Worm (Caenorhabditis elegans): ENCODE results near the gene nspg-7.2.

DNA sequence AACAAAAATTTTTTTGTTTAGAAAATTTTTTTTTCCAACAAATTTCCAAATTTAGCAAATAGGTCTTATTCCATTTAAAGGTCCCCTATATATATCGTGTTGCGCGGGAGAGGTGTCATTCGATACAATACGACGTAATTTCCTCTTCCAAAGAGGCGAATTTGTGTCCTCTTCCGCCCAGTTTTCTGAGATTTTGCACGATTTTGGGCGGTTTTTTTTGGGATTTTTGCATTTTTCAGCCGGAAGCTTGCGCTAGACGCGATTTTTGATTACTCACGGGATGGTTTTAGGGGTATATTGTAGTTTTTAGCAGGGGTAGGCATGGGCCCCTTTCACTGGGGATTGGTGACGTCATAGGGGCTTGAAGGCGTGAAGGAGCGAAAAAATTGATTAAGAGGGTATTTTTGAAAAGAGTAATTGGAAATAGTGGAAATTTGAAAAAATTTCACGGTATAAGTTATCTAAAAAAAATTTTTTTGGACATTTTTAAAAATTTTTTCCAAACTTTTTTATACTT lies 7.6 kb downstream of the nspg-7.2 start, which contains the start of gene Y53G8AL.4:
- TF ChIP-seq ztf-3 (GFP tag; optimal IDR thresholded peaks at IDR 0.05) (no peak), unc-62 (GFP tag; optimal IDR thresholded peaks at IDR 0.05) (no peak), bed-2 (GFP tag; IDR thresholded peaks at IDR 0.05) (no peak), ama-1 (optimal IDR thresholded peaks at IDR 0.05) (no peak), ama-1 (GFP tag; optimal IDR thresholded peaks at IDR 0.05) (no peak), mel-28 (tag; optimal IDR thresholded peaks at IDR 0.05; ENCODE audit: borderline replicate concordance) (no peak), pha-4 (tag; optimal IDR thresholded peaks at IDR 0.05) (no peak), snpc-4 (GFP tag; optimal IDR thresholded peaks at IDR 0.05) (no peak), snpc-4 (tag; optimal IDR thresholded peaks at IDR 0.05) (no peak), dpff-1 (tag; optimal IDR thresholded peaks at IDR 0.05) (no peak), egl-44 (GFP tag; IDR thresholded peaks at IDR 0.05) (no peak), D2030.7 (GFP tag; IDR thresholded peaks at IDR 0.05) (no peak)
